Worm (Caenorhabditis elegans) whole organism, L4 larva: Measurements from ENCODE around the gene ZK1290.1.

ENCODE experiments used
- ceh-82 ChIP-seq: sonication (generic microtip); optimal IDR thresholded peaks from 2 replicates; lab custom pipeline; 2017; ENCODE audit warnings: missing biosample characterization, missing genetic modification characterization
- egl-27 ChIP-seq: sonication (generic microtip); optimal IDR thresholded peaks from 3 replicates; lab custom pipeline; 2017; ENCODE audit warnings: missing biosample characterization, missing genetic modification reagents, missing genetic modification characterization
- lin-38 ChIP-seq: fragments of 200-800 bp; sonication (Bioruptor generic); IDR thresholded peaks from 2 replicates; pipeline ENCODE4 v1.3.6; 2022; ENCODE audit warnings: missing genetic modification reagents, missing genetic modification characterization, missing compliant biosample characterization
- lin-39 ChIP-seq: fragments of 150-350 bp; optimal IDR thresholded peaks from 2 replicates; lab custom pipeline; 2014; ENCODE audit warnings: missing biosample characterization, missing genetic modification reagents, missing genetic modification characterization
- pqm-1 ChIP-seq: sonication (generic microtip); optimal IDR thresholded peaks from 2 replicates; lab custom pipeline; 2017; ENCODE audit warnings: missing biosample characterization, missing genetic modification characterization
- snpc-1.2 ChIP-seq: fragments of 200-800 bp; sonication (Bioruptor generic); IDR thresholded peaks from 2 replicates; pipeline ENCODE4 v1.3.6; 2022; ENCODE audit warnings: missing genetic modification reagents, missing genetic modification characterization, missing compliant biosample characterization
- spr-1 ChIP-seq: sonication (generic microtip); optimal IDR thresholded peaks from 2 replicates; lab custom pipeline; 2016; ENCODE audit warnings: mild to moderate bottlenecking, missing genetic modification characterization, missing compliant biosample characterization
- unc-130 ChIP-seq: sonication (generic microtip); optimal IDR thresholded peaks from 2 replicates; lab custom pipeline; 2016; ENCODE audit warnings: missing genetic modification reagents, missing genetic modification characterization, missing compliant biosample characterization
- unc-62 ChIP-seq, 3 experiments: fragments of 150-350 bp in 1 of 3; sonication (generic microtip); optimal IDR thresholded peaks in 2 of 3; peaks in 1 of 3; 1 replicate in 1 of 3; 2 replicates in 2 of 3; lab custom pipeline; 2014 to 2017; ENCODE audit warnings: missing biosample characterization in 3 of 3, missing genetic modification characterization in 3 of 3, missing genetic modification reagents in 3 of 3, missing genotype in 1 of 3
- ztf-11 ChIP-seq: fragments of 150-350 bp; optimal IDR thresholded peaks from 2 replicates; lab custom pipeline; 2014; ENCODE audit warnings: missing biosample characterization, missing genetic modification characterization

- TF ChIP-seq unc-62 (GFP tag; optimal IDR thresholded peaks at IDR 0.05 in 1 of 2; lab: Kevin White, UChicago) (peak in 1 of 2 experiments; percentile 87), unc-62 (tag; optimal IDR thresholded peaks at IDR 0.05; lab: Kevin White, UChicago) (no peak), lin-38 (GFP tag; lab: Robert Waterston, UW) (no peak), unc-130 (GFP tag; lab: Kevin White, UChicago) (no peak), lin-39 (no peak), spr-1 (no peak), egl-27 (tag; lab: Kevin White, UChicago) (no peak), snpc-1.2 (GFP tag; lab: Robert Waterston, UW) (no peak), pqm-1 (tag; lab: Kevin White, UChicago) (no peak), ztf-11 (tag; lab: Kevin White, UChicago) (no peak), ceh-82 (no peak)
Measured at ce11 chrII:7562616-7563015, 1.1 kb downstream of the ZK1290.1 start.
